Fruit fly (Drosophila melanogaster) whole organism, embryonic: Measurements from ENCODE around the gene CG13390.

Experiments
- Ada2b ChIP-seq: fragments of 200-800 bp; sonication (Bioruptor generic); IDR thresholded peaks from 2 replicates; pipeline ENCODE4 v1.3.6; 2022; ENCODE audit warnings: missing biosample characterization, missing genetic modification characterization
- Antp ChIP-seq: fragments of 200-800 bp; sonication (Bioruptor generic); optimal IDR thresholded peaks from 3 replicates; lab custom pipeline; 2016; ENCODE audit warnings: missing biosample characterization, missing genetic modification characterization
- Asciz ChIP-seq: fragments of 200-800 bp; sonication (Bioruptor generic); optimal IDR thresholded peaks from 2 replicates; lab custom pipeline; 2017; ENCODE audit warnings: missing biosample characterization, mild to moderate bottlenecking, missing genetic modification characterization, missing genetic modification reagents
- BEAF-32 ChIP-seq: fragments of 200-800 bp; sonication (Bioruptor generic); optimal IDR thresholded peaks from 3 replicates; lab custom pipeline; 2017; ENCODE audit warnings: missing biosample characterization, missing genetic modification characterization, mild to moderate bottlenecking, moderate library complexity, missing genetic modification reagents
- C15 ChIP-seq: fragments of 200-800 bp; sonication (Bioruptor generic); IDR thresholded peaks from 3 replicates; pipeline ENCODE4 v1.3.6; 2022; ENCODE audit warnings: missing biosample characterization, missing genetic modification characterization
- CG10274 ChIP-seq: fragments of 200-800 bp; sonication (Bioruptor generic); optimal IDR thresholded peaks from 3 replicates; lab custom pipeline; 2017; ENCODE audit warnings: missing biosample characterization, mild to moderate bottlenecking, missing genetic modification characterization
- CG10543 ChIP-seq: fragments of 200-800 bp; sonication (Bioruptor generic); optimal IDR thresholded peaks from 3 replicates; lab custom pipeline; 2017; ENCODE audit warnings: missing biosample characterization, mild to moderate bottlenecking, missing genetic modification characterization, moderate library complexity
- CG12071 ChIP-seq: fragments of 200-800 bp; sonication (Bioruptor generic); optimal IDR thresholded peaks from 3 replicates; lab custom pipeline; 2018; ENCODE audit warnings: missing biosample characterization, mild to moderate bottlenecking, missing genetic modification characterization
- CG12104 ChIP-seq: fragments of 200-800 bp; sonication (Bioruptor generic); optimal IDR thresholded peaks from 3 replicates; lab custom pipeline; 2016; ENCODE audit warnings: missing biosample characterization, missing genetic modification characterization
- CG12236 ChIP-seq: fragments of 200-800 bp; sonication (Bioruptor generic); optimal IDR thresholded peaks from 2 replicates; lab custom pipeline; 2016; ENCODE audit warnings: missing biosample characterization, missing genetic modification characterization
- CG1529 ChIP-seq: fragments of 200-800 bp; sonication (Bioruptor generic); optimal IDR thresholded peaks from 3 replicates; lab custom pipeline; 2018; ENCODE audit warnings: missing biosample characterization, missing genetic modification characterization
- CG17359 ChIP-seq: fragments of 200-800 bp; sonication (Bioruptor generic); optimal IDR thresholded peaks from 3 replicates; lab custom pipeline; 2018; ENCODE audit warnings: missing biosample characterization, mild to moderate bottlenecking, missing genetic modification characterization, moderate library complexity
- CG17912 ChIP-seq: fragments of 200-800 bp; sonication (Bioruptor generic); optimal IDR thresholded peaks from 2 replicates; lab custom pipeline; 2018; ENCODE audit warnings: missing biosample characterization, mild to moderate bottlenecking, missing genetic modification characterization
- CG18262 ChIP-seq: fragments of 200-800 bp; optimal IDR thresholded peaks from 3 replicates; lab custom pipeline; 2019; ENCODE audit warnings: missing biosample characterization, mild to moderate bottlenecking, missing genetic modification characterization, moderate library complexity
- CG1832 ChIP-seq: fragments of 200-800 bp; sonication (Bioruptor generic); optimal IDR thresholded peaks from 2 replicates; lab custom pipeline; 2017; ENCODE audit warnings: missing biosample characterization, mild to moderate bottlenecking, missing genetic modification characterization, inconsistent platforms
- CG18599 ChIP-seq: fragments of 200-800 bp; sonication (Bioruptor generic); optimal IDR thresholded peaks from 3 replicates; lab custom pipeline; 2017; ENCODE audit warnings: missing biosample characterization, missing genetic modification characterization, mild to moderate bottlenecking, moderate library complexity, missing genetic modification reagents
- CG2120 ChIP-seq: fragments of 200-800 bp; sonication (Bioruptor generic); optimal IDR thresholded peaks from 3 replicates; lab custom pipeline; 2016; ENCODE audit warnings: missing biosample characterization, missing genetic modification characterization
- CG2202 ChIP-seq: fragments of 200-800 bp; sonication (Bioruptor generic); optimal IDR thresholded peaks from 2 replicates; lab custom pipeline; 2018; ENCODE audit warnings: missing biosample characterization, mild to moderate bottlenecking, missing genetic modification characterization
- CG2875 ChIP-seq: fragments of 200-800 bp; sonication (Bioruptor generic); optimal IDR thresholded peaks from 2 replicates; lab custom pipeline; 2017; ENCODE audit warnings: missing biosample characterization, mild to moderate bottlenecking, missing genetic modification characterization, missing genetic modification reagents
- CG31365 ChIP-seq: fragments of 200-800 bp; sonication (Bioruptor generic); optimal IDR thresholded peaks from 2 replicates; lab custom pipeline; 2018; ENCODE audit warnings: missing biosample characterization, mild to moderate bottlenecking, missing genetic modification characterization
- CG3163 ChIP-seq: fragments of 200-800 bp; sonication (Bioruptor generic); optimal IDR thresholded peaks from 3 replicates; lab custom pipeline; 2016; ENCODE audit warnings: missing biosample characterization, missing genetic modification characterization
- CG32772 ChIP-seq: fragments of 200-800 bp; sonication (Bioruptor generic); IDR thresholded peaks from 2 replicates; pipeline ENCODE4 v1.3.6; 2022; ENCODE audit warnings: missing biosample characterization, missing genetic modification characterization
- CG3281 ChIP-seq: fragments of 200-800 bp; sonication (Bioruptor generic); optimal IDR thresholded peaks from 3 replicates; lab custom pipeline; 2017; ENCODE audit warnings: missing biosample characterization, mild to moderate bottlenecking, missing genetic modification characterization
- CG3847 ChIP-seq: fragments of 200-800 bp; sonication (Bioruptor generic); IDR thresholded peaks from 2 replicates; pipeline ENCODE4 v1.3.6; 2022; ENCODE audit warnings: missing biosample characterization, missing genetic modification characterization
- CG4730 ChIP-seq: fragments of 200-800 bp; sonication (Bioruptor generic); IDR thresholded peaks from 2 replicates; pipeline ENCODE4 v1.3.6; 2022; ENCODE audit warnings: missing biosample characterization, missing genetic modification characterization
- CG6765 ChIP-seq: fragments of 200-800 bp; sonication (Bioruptor generic); optimal IDR thresholded peaks from 3 replicates; lab custom pipeline; 2017; ENCODE audit warnings: missing biosample characterization, mild to moderate bottlenecking, missing genetic modification characterization
- CG7786 ChIP-seq: fragments of 200-800 bp; sonication (Bioruptor generic); optimal IDR thresholded peaks from 2 replicates; lab custom pipeline; 2016; ENCODE audit warnings: missing biosample characterization, missing genetic modification characterization
- CG9876 ChIP-seq: fragments of 200-800 bp; sonication (Bioruptor generic); optimal IDR thresholded peaks from 2 replicates; lab custom pipeline; 2016; ENCODE audit warnings: missing biosample characterization, missing genetic modification characterization
- CoRest ChIP-seq: fragments of 200-800 bp; sonication (Bioruptor generic); optimal IDR thresholded peaks from 3 replicates; lab custom pipeline; 2018; ENCODE audit warnings: missing biosample characterization, mild to moderate bottlenecking, missing genetic modification characterization, moderate library complexity
- Dbx ChIP-seq: fragments of 200-800 bp; sonication (Bioruptor generic); IDR thresholded peaks from 3 replicates; pipeline ENCODE4 v1.3.6; 2022; ENCODE audit warnings: missing biosample characterization, missing genetic modification characterization
- Dfd ChIP-seq, 2 experiments: fragments of >200 bp; optimal IDR thresholded peaks; 2 replicates each; lab custom pipeline; 2017; ENCODE audit warnings: missing biosample characterization in 2 of 2, missing genetic modification characterization in 2 of 2
- Drgx ChIP-seq: fragments of 200-800 bp; sonication (Bioruptor generic); IDR thresholded peaks from 2 replicates; pipeline ENCODE4 v1.3.6; 2022; ENCODE audit warnings: missing biosample characterization, missing genetic modification characterization
- Fer1 ChIP-seq: fragments of 200-800 bp; sonication (Bioruptor generic); optimal IDR thresholded peaks from 2 replicates; lab custom pipeline; 2017; ENCODE audit warnings: missing biosample characterization, mild to moderate bottlenecking, missing genetic modification characterization
- Med ChIP-seq: fragments of 200-800 bp; sonication (Bioruptor generic); peaks from one replicate; lab custom pipeline; 2016; ENCODE audit warnings: missing biosample characterization, missing genetic modification characterization, mild to moderate bottlenecking, inconsistent platforms, moderate library complexity
- Oaz ChIP-seq: fragments of 200-800 bp; sonication (Bioruptor generic); IDR thresholded peaks from 2 replicates; pipeline ENCODE4 v1.3.6; 2022; ENCODE audit warnings: missing biosample characterization, missing genetic modification characterization
- Ptx1 ChIP-seq: fragments of 200-800 bp; sonication (Bioruptor generic); IDR thresholded peaks from 2 replicates; pipeline ENCODE4 v1.3.6; 2022; ENCODE audit warnings: missing biosample characterization, missing genetic modification characterization
- Sox102F ChIP-seq: fragments of 200-800 bp; sonication (Bioruptor generic); optimal IDR thresholded peaks from 2 replicates; lab custom pipeline; 2018; ENCODE audit warnings: missing biosample characterization, mild to moderate bottlenecking, missing genetic modification characterization, moderate library complexity
- Usf ChIP-seq: fragments of 200-800 bp; sonication (Bioruptor generic); optimal IDR thresholded peaks from 2 replicates; lab custom pipeline; 2017; ENCODE audit warnings: missing genotype, missing biosample characterization, missing genetic modification characterization
- ash1 ChIP-seq: fragments of 200-800 bp; sonication (Bioruptor generic); optimal IDR thresholded peaks from 2 replicates; lab custom pipeline; 2018; ENCODE audit warnings: missing biosample characterization, mild to moderate bottlenecking, missing genetic modification characterization
- corto ChIP-seq: fragments of 200-800 bp; sonication (Bioruptor generic); optimal IDR thresholded peaks from 2 replicates; lab custom pipeline; 2016; ENCODE audit warnings: missing biosample characterization, mild to moderate bottlenecking, missing genetic modification characterization, moderate library complexity
- dmrt11E ChIP-seq: fragments of 200-800 bp; sonication (Bioruptor generic); optimal IDR thresholded peaks from 3 replicates; lab custom pipeline; 2018; ENCODE audit warnings: missing biosample characterization, mild to moderate bottlenecking, missing genetic modification characterization, moderate library complexity
- gcm ChIP-seq: fragments of 200-800 bp; sonication (Bioruptor generic); optimal IDR thresholded peaks from 2 replicates; lab custom pipeline; 2019; ENCODE audit warnings: missing biosample characterization, mild to moderate bottlenecking, missing genetic modification characterization, moderate library complexity
- ken ChIP-seq: fragments of 200-800 bp; sonication (Bioruptor generic); IDR thresholded peaks from 3 replicates; pipeline ENCODE4 v1.3.6; 2022; ENCODE audit warnings: missing biosample characterization, missing genetic modification characterization
- rib ChIP-seq: fragments of 200-800 bp; sonication (Bioruptor generic); IDR thresholded peaks from 2 replicates; pipeline ENCODE4 v1.3.6; 2022; ENCODE audit warnings: missing biosample characterization, missing genetic modification characterization
- row ChIP-seq: fragments of 200-800 bp; sonication (Bioruptor generic); IDR thresholded peaks from 3 replicates; pipeline ENCODE4 v1.3.6; 2022; ENCODE audit warnings: missing biosample characterization, missing genetic modification characterization
- sens ChIP-seq: fragments of 200-800 bp; sonication (Bioruptor generic); peaks from one replicate; lab custom pipeline; 2016; ENCODE audit warnings: missing biosample characterization, missing genetic modification characterization
- sima ChIP-seq: fragments of 200-800 bp; sonication (Bioruptor generic); optimal IDR thresholded peaks from 2 replicates; lab custom pipeline; 2016; ENCODE audit warnings: missing biosample characterization, missing genetic modification characterization
- sug ChIP-seq: fragments of 200-800 bp; optimal IDR thresholded peaks from 2 replicates; lab custom pipeline; 2019; ENCODE audit warnings: missing biosample characterization, mild to moderate bottlenecking, missing genetic modification characterization, moderate library complexity
- tgo ChIP-seq: fragments of 200-800 bp; sonication (Bioruptor generic); IDR thresholded peaks from 3 replicates; pipeline ENCODE4 v1.3.6; 2022; ENCODE audit warnings: missing biosample characterization, missing genetic modification characterization
- ttk ChIP-seq: fragments of 200-800 bp; sonication (Bioruptor generic); IDR thresholded peaks from 2 replicates; pipeline ENCODE4 v2.1.2; 2022; ENCODE audit warnings: missing biosample characterization, missing genetic modification characterization

CG13390 gene

dm6 chr2L:8326414-8327271, 50.0 kb downstream of the CG13390 start (continued):
- TF ChIP-seq CG3847 (GFP tag; lab: Robert Waterston, UW) (no peak), Drgx (GFP tag; lab: Robert Waterston, UW) (0 out of 2 replicates have a peak, but pooled peaks have one; percentile 35), corto (GFP tag; lab: Kevin White, UChicago) (no peak), Med (GFP tag; lab: Kevin White, UChicago) (peak; percentile 48), CG10274 (GFP tag; lab: Kevin White, UChicago) (no peak), CG10543 (no peak), Dbx (GFP tag; lab: Robert Waterston, UW) (no peak), Ptx1 (GFP tag; lab: Robert Waterston, UW) (0 out of 2 replicates have a peak, but pooled peaks have one; percentile 18), Usf (GFP tag; lab: Kevin White, UChicago) (no peak), CG9876 (no peak), BEAF-32 (GFP tag; lab: Kevin White, UChicago) (no peak), Fer1 (GFP tag; lab: Kevin White, UChicago) (peak; percentile 25), CG18262 (peak; percentile 22), CG6765 (GFP tag; lab: Kevin White, UChicago) (peak; percentile 3), CG12104 (GFP tag; lab: Kevin White, UChicago) (no peak), CoRest (peak; percentile 28), Oaz (GFP tag; lab: Robert Waterston, UW) (no peak), sens (GFP tag; lab: Kevin White, UChicago) (peak; percentile 18), Ada2b (GFP tag; lab: Robert Waterston, UW) (no peak), ttk (GFP tag; lab: Robert Waterston, UW) (no peak), CG17912 (GFP tag; lab: Kevin White, UChicago) (no peak), CG17359 (peak; percentile 39), CG12236 (no peak), rib (GFP tag; lab: Robert Waterston, UW) (no peak), CG2875 (no peak), CG3163 (GFP tag; lab: Kevin White, UChicago) (no peak), CG7786 (GFP tag; lab: Kevin White, UChicago) (no peak), ash1 (GFP tag; lab: Kevin White, UChicago) (no peak), C15 (GFP tag; lab: Robert Waterston, UW) (no peak), CG2120 (GFP tag; lab: Kevin White, UChicago) (peak; percentile 15), Sox102F (GFP tag; lab: Kevin White, UChicago) (peak; percentile 33), CG32772 (GFP tag; lab: Robert Waterston, UW) (no peak), Antp (GFP tag; lab: Kevin White, UChicago) (no peak), row (GFP tag; lab: Robert Waterston, UW) (peak; percentile 40), gcm (GFP tag; lab: Kevin White, UChicago) (no peak), CG31365 (tag; lab: Kevin White, UChicago) (no peak), CG4730 (no peak), sima (GFP tag; lab: Kevin White, UChicago) (no peak), dmrt11E (no peak), CG1529 (GFP tag; lab: Kevin White, UChicago) (no peak), Dfd (GFP tag; optimal IDR thresholded peaks at IDR 0.05; lab: Kevin White, UChicago) (no peak), tgo (peak; percentile 28; the same call in 1 of the 3 replicates), Asciz (GFP tag; lab: Kevin White, UChicago) (peak; percentile 5), sug (tag; lab: Kevin White, UChicago) (peak; percentile 17), CG18599 (GFP tag; lab: Kevin White, UChicago) (peak; percentile 37), CG12071 (GFP tag; lab: Kevin White, UChicago) (no peak), ken (GFP tag; lab: Robert Waterston, UW) (no peak), CG1832 (no peak), CG2202 (tag; lab: Kevin White, UChicago) (no peak), CG3281 (GFP tag; lab: Kevin White, UChicago) (peak; percentile 2)
